Worm (Caenorhabditis elegans) whole organism, young adult: Measurements from ENCODE around the gene col-109.

Experiments used
- C06A6.2 ChIP-seq: fragments of 200-800 bp; sonication (Bioruptor generic); conservative IDR thresholded peaks from 2 replicates; pipeline ENCODE4 v1.3.6; 2022; ENCODE audit warnings: missing genetic modification characterization, missing compliant biosample characterization
- C17E4.6 ChIP-seq: fragments of 200-800 bp; sonication (Bioruptor generic); IDR thresholded peaks from 2 replicates; pipeline ENCODE4 v1.3.6; 2022; ENCODE audit warnings: missing genetic modification reagents, missing genetic modification characterization, missing compliant biosample characterization
- F37B4.10 ChIP-seq: fragments of 200-800 bp; sonication (Bioruptor generic); IDR thresholded peaks from 2 replicates; pipeline ENCODE4 v1.3.6; 2022; ENCODE audit warnings: missing genetic modification characterization, missing compliant biosample characterization
- Y79H2A.3 ChIP-seq: fragments of 200-800 bp; sonication (Bioruptor generic); conservative IDR thresholded peaks from 2 replicates; pipeline ENCODE4 v1.3.6; 2022; ENCODE audit warnings: missing genetic modification reagents, missing genetic modification characterization, missing compliant biosample characterization
- Y95B8A.8 ChIP-seq: fragments of 200-800 bp; sonication (Bioruptor generic); IDR thresholded peaks from 2 replicates; pipeline ENCODE4 v1.3.6; 2022; ENCODE audit warnings: missing genetic modification reagents, missing genetic modification characterization, missing compliant biosample characterization
- ama-1 ChIP-seq, 3 experiments: fragments of 150-350 bp in 1 of 3; sonication (generic microtip) in 2 of 3; optimal IDR thresholded peaks; 2 replicates each; lab custom pipeline; 2014 to 2018; ENCODE audit warnings: missing biosample characterization in 2 of 3, missing genetic modification characterization in 2 of 3, missing genetic modification reagents in 2 of 3
- aptf-3 ChIP-seq: fragments of 200-800 bp; sonication (Bioruptor generic); IDR thresholded peaks from 2 replicates; pipeline ENCODE4 v1.3.6; 2022; ENCODE audit warnings: missing genetic modification characterization, missing compliant biosample characterization
- atf-7 ChIP-seq: sonication (generic microtip); optimal IDR thresholded peaks from 2 replicates; lab custom pipeline; 2017; ENCODE audit warnings: mild to moderate bottlenecking, missing genetic modification characterization, missing compliant biosample characterization
- attf-3 ChIP-seq: fragments of 200-800 bp; sonication (Bioruptor generic); conservative IDR thresholded peaks from 2 replicates; pipeline ENCODE4 v1.3.6; 2022; ENCODE audit warnings: missing genetic modification reagents, missing genetic modification characterization, missing compliant biosample characterization
- bed-1 ChIP-seq: fragments of 200-800 bp; sonication (Bioruptor generic); IDR thresholded peaks from 2 replicates; pipeline ENCODE4 v1.3.6; 2022; ENCODE audit warnings: missing genetic modification reagents, missing genetic modification characterization, missing compliant biosample characterization
- bed-2 ChIP-seq: fragments of 200-800 bp; sonication (Bioruptor generic); IDR thresholded peaks from 2 replicates; pipeline ENCODE4 v1.3.6; 2022; ENCODE audit warnings: missing genetic modification reagents, missing genetic modification characterization, missing compliant biosample characterization
- ceh-100 ChIP-seq: fragments of 200-800 bp; sonication (Bioruptor generic); IDR thresholded peaks from 2 replicates; pipeline ENCODE4 v1.3.6; 2022; ENCODE audit warnings: missing genetic modification reagents, missing genetic modification characterization, missing compliant biosample characterization
- ceh-27 ChIP-seq: fragments of 200-800 bp; sonication (Bioruptor generic); optimal IDR thresholded peaks from 2 replicates; lab custom pipeline; 2018; ENCODE audit warnings: mild to moderate bottlenecking, missing genetic modification characterization, moderate library complexity, missing compliant biosample characterization
- ceh-91 ChIP-seq: fragments of 200-800 bp; sonication (Bioruptor generic); IDR thresholded peaks from 2 replicates; pipeline ENCODE4 v1.3.6; 2022; ENCODE audit warnings: missing genetic modification reagents, missing genetic modification characterization, missing compliant biosample characterization
- chd-7 ChIP-seq: sonication (generic microtip); optimal IDR thresholded peaks from 2 replicates; lab custom pipeline; 2016; ENCODE audit warnings: mild to moderate bottlenecking, missing genetic modification characterization, moderate library complexity, missing compliant biosample characterization
- dpl-1 ChIP-seq: fragments of 150-350 bp; optimal IDR thresholded peaks from 2 replicates; lab custom pipeline; 2014; ENCODE audit warnings: missing biosample characterization, missing genetic modification reagents, missing genetic modification characterization
- egl-18 ChIP-seq: fragments of 200-800 bp; sonication (Bioruptor generic); IDR thresholded peaks from 2 replicates; pipeline ENCODE4 v1.3.6; 2022; ENCODE audit warnings: missing genetic modification reagents, missing genetic modification characterization, missing compliant biosample characterization
- egl-44 ChIP-seq: fragments of 200-800 bp; sonication (Bioruptor generic); IDR thresholded peaks from 2 replicates; pipeline ENCODE4 v1.3.6; 2022; ENCODE audit warnings: missing genetic modification reagents, missing genetic modification characterization, missing compliant biosample characterization
- egrh-3 ChIP-seq: fragments of 200-800 bp; sonication (Bioruptor generic); IDR thresholded peaks from 2 replicates; pipeline ENCODE4 v1.3.6; 2022; ENCODE audit warnings: missing genetic modification reagents, missing genetic modification characterization, missing compliant biosample characterization
- fkh-3 ChIP-seq: sonication (generic microtip); optimal IDR thresholded peaks from 2 replicates; lab custom pipeline; 2016; ENCODE audit warnings: mild to moderate bottlenecking, missing genetic modification characterization, missing compliant biosample characterization
- gei-17 ChIP-seq: fragments of 200-800 bp; sonication (Bioruptor generic); optimal IDR thresholded peaks from 2 replicates; lab custom pipeline; 2018; ENCODE audit warnings: mild to moderate bottlenecking, missing genetic modification characterization, missing compliant biosample characterization
- hlh-26 ChIP-seq: fragments of 200-800 bp; sonication (Bioruptor generic); conservative IDR thresholded peaks from 2 replicates; pipeline ENCODE4 v1.3.6; 2022; ENCODE audit warnings: missing genetic modification reagents, missing genetic modification characterization, missing compliant biosample characterization
- hmg-20 ChIP-seq: fragments of 200-800 bp; sonication (Bioruptor generic); IDR thresholded peaks from 2 replicates; pipeline ENCODE4 v1.3.6; 2022; ENCODE audit warnings: missing genetic modification reagents, missing genetic modification characterization, missing compliant biosample characterization
- lin-26 ChIP-seq: fragments of 200-800 bp; sonication (Bioruptor generic); IDR thresholded peaks from 2 replicates; pipeline ENCODE4 v1.3.6; 2022; ENCODE audit warnings: missing genetic modification reagents, missing genetic modification characterization, missing compliant biosample characterization
- madf-10 ChIP-seq: sonication (generic microtip); optimal IDR thresholded peaks from 2 replicates; lab custom pipeline; 2016; ENCODE audit warnings: mild to moderate bottlenecking, missing genetic modification characterization, missing compliant biosample characterization
- mcd-1 ChIP-seq: fragments of 200-800 bp; sonication (Bioruptor generic); IDR thresholded peaks from 2 replicates; pipeline ENCODE4 v1.3.6; 2022; ENCODE audit warnings: missing genetic modification reagents, missing genetic modification characterization, missing compliant biosample characterization
- mes-4 ChIP-seq: sonication (generic microtip); optimal IDR thresholded peaks from 2 replicates; lab custom pipeline; 2016; ENCODE audit warnings: missing genotype, missing genetic modification characterization, missing compliant biosample characterization
- nfya-1 ChIP-seq: sonication (generic microtip); optimal IDR thresholded peaks from 2 replicates; lab custom pipeline; 2017; ENCODE audit warnings: antibody characterized with exemption, missing compliant biosample characterization, missing genetic modification characterization, borderline replicate concordance; ENCODE audit not compliant: insufficient read depth
- nfyb-1 ChIP-seq: fragments of 200-800 bp; sonication (Bioruptor generic); IDR thresholded peaks from 2 replicates; pipeline ENCODE4 v1.3.6; 2022; ENCODE audit warnings: missing genetic modification reagents, missing genetic modification characterization, missing compliant biosample characterization
- nhr-120 ChIP-seq: fragments of 200-800 bp; sonication (Bioruptor generic); IDR thresholded peaks from 2 replicates; pipeline ENCODE4 v1.3.6; 2022; ENCODE audit warnings: missing genetic modification characterization, missing compliant biosample characterization
- pbrm-1 ChIP-seq: fragments of 200-800 bp; sonication (Bioruptor generic); IDR thresholded peaks from 2 replicates; pipeline ENCODE4 v1.3.6; 2022; ENCODE audit warnings: missing genetic modification reagents, missing genetic modification characterization, missing compliant biosample characterization
- pha-4 ChIP-seq: fragments of 150-350 bp; sonication (generic microtip); optimal IDR thresholded peaks from 2 replicates; lab custom pipeline; 2014; ENCODE audit warnings: missing biosample characterization, missing genetic modification reagents, missing genetic modification characterization
- rpc-1 ChIP-seq, 2 experiments: fragments of 150-350 bp in 1 of 2; sonication (generic microtip) in 1 of 2; optimal IDR thresholded peaks; 2 replicates each; lab custom pipeline; 2014 to 2018; ENCODE audit warnings: missing biosample characterization in 1 of 2, missing genetic modification characterization in 1 of 2, missing genetic modification reagents in 1 of 2, missing genotype in 1 of 2
- sdz-38 ChIP-seq: sonication (generic microtip); optimal IDR thresholded peaks from 2 replicates; lab custom pipeline; 2016; ENCODE audit warnings: missing genotype, missing genetic modification characterization, missing compliant biosample characterization
- snpc-1.1 ChIP-seq: sonication (generic microtip); optimal IDR thresholded peaks from 2 replicates; lab custom pipeline; 2017; ENCODE audit warnings: missing genetic modification characterization, mild to moderate bottlenecking, missing compliant biosample characterization, antibody characterized with exemption, moderate library complexity, missing genotype, missing genetic modification reagents; ENCODE audit not compliant: insufficient read depth
- snpc-3.4 ChIP-seq: sonication (generic microtip); optimal IDR thresholded peaks from 2 replicates; lab custom pipeline; 2017; ENCODE audit warnings: missing genetic modification characterization, mild to moderate bottlenecking, missing compliant biosample characterization, antibody characterized with exemption, moderate library complexity, missing genotype, missing genetic modification reagents
- snpc-4 ChIP-seq, 5 experiments: fragments of 150-350 bp in 1 of 5; sonication (generic microtip) in 4 of 5; optimal IDR thresholded peaks; 2 replicates each; lab custom pipeline; 2014 to 2018; ENCODE audit warnings: missing genetic modification characterization in 5 of 5, missing biosample characterization in 3 of 5, antibody characterized with exemption in 2 of 5, mild to moderate bottlenecking in 2 of 5, missing compliant biosample characterization in 2 of 5, missing genotype in 2 of 5, moderate library complexity in 2 of 5, missing genetic modification reagents in 1 of 5
- sptf-2 ChIP-seq: fragments of 200-800 bp; sonication (Bioruptor generic); optimal IDR thresholded peaks from 2 replicates; lab custom pipeline; 2018; ENCODE audit warnings: mild to moderate bottlenecking, missing genetic modification characterization, missing compliant biosample characterization
- tbp1 ChIP-seq: fragments of 200-800 bp; sonication (Bioruptor generic); optimal IDR thresholded peaks from 2 replicates; lab custom pipeline; 2018; ENCODE audit warnings: mild to moderate bottlenecking, missing genetic modification characterization, missing compliant biosample characterization
- tbx-9 ChIP-seq: sonication (generic microtip); optimal IDR thresholded peaks from 2 replicates; lab custom pipeline; 2016; ENCODE audit warnings: borderline replicate concordance, missing genetic modification characterization, inconsistent platforms, missing compliant biosample characterization
- zfh-2 ChIP-seq: fragments of 200-800 bp; sonication (Bioruptor generic); conservative IDR thresholded peaks from 2 replicates; pipeline ENCODE4 v1.3.6; 2022; ENCODE audit warnings: missing genetic modification reagents, missing genetic modification characterization, missing compliant biosample characterization
- zim-3 ChIP-seq: sonication (generic microtip); optimal IDR thresholded peaks from 2 replicates; lab custom pipeline; 2017; ENCODE audit warnings: mild to moderate bottlenecking, missing genetic modification characterization, moderate library complexity, missing compliant biosample characterization
- ztf-25 ChIP-seq: fragments of 200-800 bp; sonication (Bioruptor generic); IDR thresholded peaks from 2 replicates; pipeline ENCODE4 v1.3.6; 2022; ENCODE audit warnings: missing genetic modification reagents, missing genetic modification characterization, missing compliant biosample characterization

col-109 gene

DNA sequence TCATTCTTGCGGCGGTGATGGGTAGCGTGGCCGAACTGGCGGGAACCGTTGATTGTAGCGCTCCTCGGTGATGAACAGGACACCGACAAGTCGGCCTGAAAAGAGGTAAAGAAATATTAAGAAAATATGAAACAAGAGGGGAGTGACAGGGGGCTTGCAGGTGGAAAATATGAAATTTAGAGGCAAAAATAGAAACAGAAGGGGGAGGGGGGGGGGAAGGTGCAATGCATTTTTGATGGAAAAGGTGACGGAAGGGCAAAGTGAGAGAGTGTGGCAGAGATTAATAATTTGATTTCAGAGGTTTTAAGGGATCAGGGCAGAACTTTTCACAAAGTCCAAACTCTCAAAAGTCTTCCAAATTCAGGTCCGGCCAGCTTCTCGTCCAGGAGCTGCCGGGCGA lies 38.5 kb downstream of the col-109 start, which contains the start of gene frpr-19:
frpr-19 (minus strand) TSS at position 101 of the 400 bp plus-strand sequence.
- peak; percentile 41; the same call in 1 of the 2 replicates for TF ChIP-seq zfh-2 (GFP tag; lab: Robert Waterston, UW)
- no peak for TF ChIP-seq gei-17 (GFP tag; lab: Kevin White, UChicago)
- TF ChIP-seq, all 124 proteins: peak for 1

DNA sequence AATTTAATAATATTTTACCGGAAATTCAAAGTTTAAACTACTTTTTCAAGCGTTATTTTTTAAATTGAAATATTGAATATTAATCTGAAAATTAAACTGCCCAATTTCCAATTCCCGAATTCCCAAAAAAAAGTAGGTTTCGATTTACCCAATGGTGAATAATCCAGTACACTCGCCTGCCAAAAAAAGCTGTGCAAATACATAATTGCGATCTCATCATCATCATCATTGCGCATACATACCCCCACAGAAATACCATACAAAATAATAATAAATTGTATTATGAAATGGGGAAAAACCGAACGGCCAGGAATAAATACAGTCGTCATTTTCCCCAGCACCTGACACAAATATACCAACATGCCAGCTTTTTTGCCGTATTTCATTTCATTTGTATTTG lies 48.2 kb downstream of the col-109 start, which contains the start of gene Y41D4A.1:
Y41D4A.1 (plus strand) TSS at position 301 of the 400 bp plus-strand sequence.
- TF ChIP-seq nfya-1 (tag; lab: Kevin White, UChicago), result no peak
- TF ChIP-seq Y79H2A.3, result no peak
- no peak for TF ChIP-seq ceh-27 (GFP tag; lab: Kevin White, UChicago)
- no peak for TF ChIP-seq egl-44 (GFP tag; lab: Robert Waterston, UW)
- no peak for TF ChIP-seq mcd-1 (GFP tag; lab: Robert Waterston, UW)
- no peak for TF ChIP-seq hmg-20
- TF ChIP-seq pbrm-1 (GFP tag; lab: Robert Waterston, UW), result no peak
- no peak for TF ChIP-seq sdz-38 (tag; lab: Kevin White, UChicago)
- no peak for TF ChIP-seq ztf-25 (GFP tag; lab: Robert Waterston, UW)
- TF ChIP-seq mes-4 (tag; lab: Kevin White, UChicago), result no peak
- no peak for TF ChIP-seq aptf-3 (GFP tag; lab: Robert Waterston, UW)
- no peak for TF ChIP-seq egl-18 (GFP tag; lab: Robert Waterston, UW)
- no peak for TF ChIP-seq ceh-100 (GFP tag; lab: Robert Waterston, UW)
- no peak for TF ChIP-seq C06A6.2 (GFP tag; lab: Robert Waterston, UW)
- no peak for TF ChIP-seq ama-1 (optimal IDR thresholded peaks at IDR 0.05; lab: Kevin White, UChicago)
- no peak for TF ChIP-seq ama-1 (GFP tag; optimal IDR thresholded peaks at IDR 0.05; lab: Kevin White, UChicago)

DNA sequence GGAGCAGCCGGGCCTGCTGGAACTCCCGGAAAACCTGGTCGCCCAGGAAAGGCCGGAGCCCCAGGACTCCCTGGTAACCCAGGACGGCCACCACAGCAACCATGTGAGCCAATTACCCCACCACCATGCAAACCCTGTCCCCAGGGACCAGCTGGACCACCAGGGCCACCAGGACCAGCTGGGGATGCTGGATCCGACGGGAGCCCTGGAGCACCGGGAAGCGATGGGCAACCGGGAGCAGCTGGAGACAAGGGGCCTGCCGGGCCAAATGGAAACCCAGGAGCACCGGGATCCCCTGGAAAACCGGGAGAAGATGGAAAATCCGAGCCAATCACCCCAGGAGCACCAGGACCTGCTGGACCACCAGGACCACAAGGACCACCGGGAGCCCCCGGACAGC lies 51.0 kb downstream of the col-109 start:
- TF ChIP-seq hlh-26 (0 out of 2 replicates have a peak, but pooled peaks have one; percentile 23), attf-3 (GFP tag; lab: Robert Waterston, UW) (no peak), sdz-38 (tag; lab: Kevin White, UChicago) (no peak), lin-26 (GFP tag; lab: Robert Waterston, UW) (0 out of 2 replicates have a peak, but pooled peaks have one; percentile 20), snpc-3.4 (tag; lab: Kevin White, UChicago) (no peak), zfh-2 (GFP tag; lab: Robert Waterston, UW) (peak; percentile 96), egrh-3 (GFP tag; lab: Robert Waterston, UW) (peak; percentile 96), zim-3 (tag; lab: Kevin White, UChicago) (no peak), Y95B8A.8 (GFP tag; lab: Robert Waterston, UW) (no peak), sptf-2 (peak; percentile 29), egl-44 (GFP tag; lab: Robert Waterston, UW) (no peak), madf-10 (no peak), fkh-3 (tag; lab: Kevin White, UChicago) (peak; percentile 15), pha-4 (tag; lab: Kevin White, UChicago) (no peak), F37B4.10 (GFP tag; lab: Robert Waterston, UW) (no peak), atf-7 (no peak), snpc-4 (GFP tag; optimal IDR thresholded peaks at IDR 0.05; lab: Kevin White, UChicago) (no peak), snpc-4 (tag; optimal IDR thresholded peaks at IDR 0.05; lab: Kevin White, UChicago) (no peak), tbx-9 (no peak), C17E4.6 (GFP tag; lab: Robert Waterston, UW) (no peak), aptf-3 (GFP tag; lab: Robert Waterston, UW) (0 out of 2 replicates have a peak, but pooled peaks have one; percentile 57), dpl-1 (GFP tag; lab: Kevin White, UChicago) (no peak), nhr-120 (GFP tag; lab: Robert Waterston, UW) (no peak), snpc-1.1 (no peak), chd-7 (tag; lab: Kevin White, UChicago) (no peak), rpc-1 (optimal IDR thresholded peaks at IDR 0.05; lab: Kevin White, UChicago) (no peak), rpc-1 (tag; optimal IDR thresholded peaks at IDR 0.05; lab: Kevin White, UChicago) (no peak), nfyb-1 (no peak), bed-1 (GFP tag; lab: Robert Waterston, UW) (no peak), ceh-91 (no peak), bed-2 (no peak), mcd-1 (GFP tag; lab: Robert Waterston, UW) (peak; percentile 29; the same call in 1 of the 2 replicates), tbp1 (GFP tag; lab: Kevin White, UChicago) (no peak)
